Worm (Caenorhabditis elegans) whole organism, L4 larva: Measurements from ENCODE around the gene F21D9.11.
"Not testable (repeated sequence)": the region's sequence is repeated elsewhere in the genome, so short reads cannot be mapped to it uniquely, and the experiment has no call there.

Source experiments
- nhr-10 ChIP-seq: fragments of 150-350 bp; optimal IDR thresholded peaks from 2 replicates; lab custom pipeline; 2014; ENCODE audit warnings: missing biosample characterization, missing genetic modification characterization
- snpc-4 ChIP-seq: fragments of 150-350 bp; optimal IDR thresholded peaks from 2 replicates; lab custom pipeline; 2014; ENCODE audit warnings: missing biosample characterization, missing genetic modification characterization
- unc-62 ChIP-seq, 3 experiments: fragments of 150-350 bp in 1 of 3; sonication (generic microtip); optimal IDR thresholded peaks in 2 of 3; peaks in 1 of 3; 1 replicate in 1 of 3; 2 replicates in 2 of 3; lab custom pipeline; 2014 to 2017; ENCODE audit warnings: missing biosample characterization in 3 of 3, missing genetic modification characterization in 3 of 3, missing genetic modification reagents in 3 of 3, missing genotype in 1 of 3

DNA sequence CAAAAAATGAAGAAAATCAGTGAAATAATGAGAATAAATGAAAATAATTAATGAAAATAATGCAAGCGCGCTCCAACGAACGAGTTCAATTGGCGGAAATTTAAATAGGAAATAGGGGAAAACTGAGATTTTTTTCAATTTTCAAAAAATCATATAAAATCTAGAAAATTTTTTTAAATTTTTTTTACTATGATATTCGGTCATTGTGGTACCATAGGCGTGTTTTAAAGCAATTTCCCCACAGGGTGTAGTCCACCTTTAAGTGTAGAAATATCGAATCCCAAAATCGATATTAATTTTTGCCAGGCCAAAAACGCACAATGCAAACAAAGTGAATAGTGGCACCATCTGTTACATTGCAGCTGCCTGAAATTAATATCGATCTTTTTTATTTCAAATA is 12.2 kb downstream of the F21D9.11 start, which contains the start of gene F21D9.1:
- not testable (repeated sequence) for TF ChIP-seq nhr-10 (tag; lab: Kevin White, UChicago); snpc-4 (tag; lab: Kevin White, UChicago); unc-62 (GFP tag; optimal IDR thresholded peaks at IDR 0.05 in 1 of 2; lab: Kevin White, UChicago); unc-62 (tag; optimal IDR thresholded peaks at IDR 0.05; lab: Kevin White, UChicago)
